Worm (Caenorhabditis elegans) whole organism, L4 larva: ENCODE results near the gene scl-19.

ENCODE experiments used
- dpl-1 ChIP-seq: fragments of 150-350 bp; optimal IDR thresholded peaks from 2 replicates; lab custom pipeline; 2014; ENCODE audit warnings: missing biosample characterization, missing genetic modification reagents, missing genetic modification characterization
- pha-4 ChIP-seq, 2 experiments: fragments of 150-350 bp in 1 of 2; fragments of 200-800 bp in 1 of 2; sonication (Bioruptor generic) in 1 of 2; IDR thresholded peaks in 1 of 2; optimal IDR thresholded peaks in 1 of 2; 2 replicates each; pipeline versions ENCODE4 v1.3.6 to Lab custom; 2014 to 2022; ENCODE audit warnings: missing genetic modification characterization in 2 of 2, missing genetic modification reagents in 2 of 2, missing biosample characterization in 1 of 2, missing compliant biosample characterization in 1 of 2
- tag-97 ChIP-seq: fragments of 200-800 bp; sonication (Bioruptor generic); IDR thresholded peaks from 2 replicates; pipeline ENCODE4 v1.3.6; 2022; ENCODE audit warnings: missing genetic modification characterization, missing compliant biosample characterization

DNA sequence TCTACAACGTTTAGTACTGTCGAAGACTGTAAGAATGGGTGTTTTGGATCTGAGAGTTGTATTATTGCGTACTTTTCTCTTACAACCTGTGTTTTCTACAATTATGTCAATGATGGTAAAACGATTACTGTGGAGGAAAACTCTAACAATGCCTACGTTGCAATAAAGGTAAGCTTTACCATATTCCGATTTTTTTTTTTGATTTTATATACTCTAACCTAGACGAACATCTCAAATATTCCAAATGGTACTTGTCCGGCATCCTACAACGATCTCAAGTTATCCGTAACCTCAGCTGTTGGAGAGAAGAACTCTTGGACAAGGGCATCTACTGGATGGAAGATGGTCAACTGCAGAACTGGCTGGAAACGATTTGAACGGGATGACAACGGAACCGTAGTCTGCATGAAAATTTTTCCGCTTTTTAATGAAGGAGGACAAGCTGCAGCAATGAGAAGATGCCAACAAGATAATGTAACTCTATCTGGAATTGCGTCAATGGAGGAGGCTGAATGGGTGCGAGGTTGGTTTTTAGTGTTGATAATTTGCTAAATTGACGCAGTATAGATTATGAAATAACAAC is 40.1 kb downstream of the scl-19 start:
- no peak for TF ChIP-seq tag-97 (GFP tag; lab: Robert Waterston, UW)
- TF ChIP-seq dpl-1 (GFP tag; lab: Kevin White, UChicago): no peak
- TF ChIP-seq pha-4 (GFP tag; IDR thresholded peaks at IDR 0.05; lab: Robert Waterston, UW): no peak
- TF ChIP-seq pha-4 (tag; optimal IDR thresholded peaks at IDR 0.05; lab: Kevin White, UChicago): no peak
